Worm (Caenorhabditis elegans): ENCODE data around the gene npr-25.

npr-25 gene

DNA sequence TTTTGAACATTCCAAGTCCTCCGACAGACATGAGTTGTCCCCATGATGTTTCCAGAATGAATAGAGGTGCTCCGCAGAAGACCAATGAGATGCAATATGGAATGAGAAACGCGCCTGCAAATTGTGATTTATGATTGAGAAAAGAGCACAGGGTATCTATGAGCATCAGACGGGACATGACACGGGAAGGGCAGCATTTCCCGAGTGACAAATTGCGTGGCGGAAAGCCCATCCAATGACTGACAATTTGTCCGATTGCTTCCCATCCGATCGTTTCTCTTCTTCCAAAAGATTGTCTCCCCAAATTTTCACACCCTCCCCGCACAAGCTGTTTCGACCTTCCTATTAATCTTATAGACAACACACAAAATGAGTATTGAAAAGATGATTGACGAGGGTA lies 45.0 kb downstream of the npr-25 start:
- TF ChIP-seq dsc-1 (tag; optimal IDR thresholded peaks at IDR 0.05) (peak; percentile 72), rnt-1 (tag; optimal IDR thresholded peaks at IDR 0.05) (peak; percentile 69), hlh-4 (tag; optimal IDR thresholded peaks at IDR 0.05) (no peak), lin-14 (GFP tag; optimal IDR thresholded peaks at IDR 0.05) (peak; percentile 70), nhr-19 (GFP tag; conservative IDR thresholded peaks at IDR 0.05) (peak; percentile 17), lin-13 (GFP tag; optimal IDR thresholded peaks at IDR 0.05) (no peak), nhr-71 (tag; optimal IDR thresholded peaks at IDR 0.05) (peak; percentile 37), snu-23 (GFP tag; optimal IDR thresholded peaks at IDR 0.05) (peak; percentile 16)

DNA sequence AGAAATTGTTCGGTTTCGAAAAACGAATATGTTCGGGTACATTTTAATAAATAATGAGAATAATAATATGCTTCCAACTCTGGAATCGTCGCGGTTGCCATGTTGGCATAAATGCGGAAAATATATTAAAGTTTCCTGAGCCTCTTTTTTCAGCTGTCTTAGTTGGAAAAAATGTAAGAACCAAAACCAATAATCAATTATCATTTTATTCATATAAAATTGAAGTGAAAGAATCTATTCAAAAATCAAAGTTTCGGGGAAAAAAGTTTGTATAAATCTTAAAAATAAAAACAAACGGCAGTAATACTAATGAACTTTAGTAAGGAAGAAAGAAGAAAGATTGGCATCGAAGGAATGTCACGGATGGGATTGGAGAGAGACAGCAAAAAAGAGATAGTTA lies 47.9 kb downstream of the npr-25 start, which contains the start of gene srh-45:
TSS of gene srh-45 (minus strand) at position 101 of the 400 bp plus-strand sequence.
- TF ChIP-seq nhr-71 (tag; optimal IDR thresholded peaks at IDR 0.05) (no peak), C04F5.9 (tag; optimal IDR thresholded peaks at IDR 0.05) (no peak), rnt-1 (tag; optimal IDR thresholded peaks at IDR 0.05) (no peak), ceh-63 (GFP tag; optimal IDR thresholded peaks at IDR 0.05) (no peak), pag-3 (tag; optimal IDR thresholded peaks at IDR 0.05; ENCODE audit: borderline replicate concordance, insufficient read depth) (no peak), snu-23 (GFP tag; optimal IDR thresholded peaks at IDR 0.05) (no peak), efl-1 (optimal IDR thresholded peaks at IDR 0.05) (no peak), efl-1 (GFP tag; optimal IDR thresholded peaks at IDR 0.05 in 1 of 2) (no peak), nhr-76 (tag; optimal IDR thresholded peaks at IDR 0.05) (no peak), swsn-7 (tag; optimal IDR thresholded peaks at IDR 0.05) (no peak), pax-3 (tag; optimal IDR thresholded peaks at IDR 0.05) (no peak), lin-39 (tag; optimal IDR thresholded peaks at IDR 0.05) (no peak), aha-1 (tag; optimal IDR thresholded peaks at IDR 0.05) (no peak), nhr-28 (tag; optimal IDR thresholded peaks at IDR 0.05) (no peak), sup-37 (GFP tag; optimal IDR thresholded peaks at IDR 0.05) (no peak), efl-3 (GFP tag; optimal IDR thresholded peaks at IDR 0.05) (no peak), hlh-4 (tag; optimal IDR thresholded peaks at IDR 0.05) (no peak), sox-4 (tag; optimal IDR thresholded peaks at IDR 0.05) (no peak), alr-1 (tag; optimal IDR thresholded peaks at IDR 0.05; ENCODE audit: borderline replicate concordance) (no peak), egl-27 (tag; optimal IDR thresholded peaks at IDR 0.05) (no peak)

DNA sequence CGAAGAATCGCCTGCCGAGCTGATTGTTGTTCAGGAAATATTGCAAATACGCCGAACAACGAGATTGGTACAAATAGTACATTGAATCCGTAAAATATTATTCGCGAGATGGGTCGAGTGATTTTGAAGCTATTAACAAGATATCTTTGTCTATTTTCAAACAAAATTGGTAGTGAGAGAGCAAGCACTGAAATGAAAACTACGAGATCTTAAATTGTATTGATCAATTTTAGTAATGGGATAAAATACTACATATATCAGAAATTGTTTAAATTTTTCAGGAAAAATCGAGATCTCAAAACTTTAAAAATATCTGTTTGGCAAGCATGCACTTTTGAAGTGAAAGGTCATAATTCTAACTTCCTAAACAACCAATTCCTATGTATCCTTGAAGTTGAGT lies 48.6 kb downstream of the npr-25 start:
- TF ChIP-seq lin-35 (GFP tag; optimal IDR thresholded peaks at IDR 0.05) (no peak), snpc-4 (tag; optimal IDR thresholded peaks at IDR 0.05) (no peak), ceh-82 (tag; optimal IDR thresholded peaks at IDR 0.05) (no peak), F16B12.6 (tag; optimal IDR thresholded peaks at IDR 0.05) (no peak), unc-130 (tag; optimal IDR thresholded peaks at IDR 0.05) (no peak), dsc-1 (tag; optimal IDR thresholded peaks at IDR 0.05) (no peak), zip-4 (GFP tag; optimal IDR thresholded peaks at IDR 0.05) (no peak), pag-3 (tag; optimal IDR thresholded peaks at IDR 0.05; ENCODE audit: borderline replicate concordance, insufficient read depth) (no peak), xbp-1 (tag; optimal IDR thresholded peaks at IDR 0.05) (no peak), sup-37 (GFP tag; optimal IDR thresholded peaks at IDR 0.05) (no peak), blmp-1 (tag; optimal IDR thresholded peaks at IDR 0.05) (no peak), fos-1 (tag; optimal IDR thresholded peaks at IDR 0.05) (no peak), pqm-1 (tag; optimal IDR thresholded peaks at IDR 0.05) (no peak)

DNA sequence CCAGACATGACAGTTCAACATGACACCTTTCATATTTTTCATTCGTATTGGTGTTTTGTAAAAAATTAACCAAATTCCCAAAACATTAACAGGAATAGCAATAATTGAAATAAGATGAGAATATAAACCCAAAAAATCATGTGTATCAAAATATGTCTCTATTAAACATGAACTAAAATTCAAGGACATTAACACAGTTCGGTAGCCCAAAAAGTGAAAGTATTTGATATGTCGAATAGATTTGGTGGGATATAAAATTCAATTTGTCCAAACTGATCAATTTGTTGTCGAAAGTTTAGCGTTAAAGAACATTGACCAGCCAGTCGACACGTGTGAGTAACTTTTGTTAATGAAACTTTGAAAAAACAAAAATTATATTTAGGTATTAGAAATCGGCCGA lies 50.1 kb downstream of the npr-25 start, which contains the start of gene srh-46:
TSS of gene srh-46 (minus strand) at position 189 of the 400 bp plus-strand sequence.
- TF ChIP-seq blmp-1 (tag; optimal IDR thresholded peaks at IDR 0.05) (peak; percentile 89), fkh-8 (tag; optimal IDR thresholded peaks at IDR 0.05) (no peak)

DNA sequence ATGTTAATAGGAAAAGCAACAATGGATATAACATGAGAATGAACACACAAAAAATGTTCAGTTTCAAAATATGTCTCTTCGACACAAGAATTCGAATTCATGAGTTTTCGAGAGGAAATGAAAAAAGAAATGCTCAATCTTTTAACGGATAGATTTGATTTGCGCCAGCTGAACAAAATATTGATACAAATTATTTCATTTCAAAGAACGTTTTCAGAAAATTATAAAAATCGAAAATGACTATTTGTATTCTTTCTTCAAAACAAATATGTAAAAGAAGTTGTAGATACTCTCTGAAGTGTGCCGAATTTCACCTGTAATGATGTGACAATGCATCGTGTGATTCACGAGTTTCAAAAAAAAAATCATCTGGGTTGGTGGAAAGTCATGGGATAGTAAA lies 52.3 kb downstream of the npr-25 start, which contains the start of gene srh-47:
TSS of gene srh-47 (minus strand) at position 101 of the 400 bp plus-strand sequence.
- TF ChIP-seq elt-3 (tag; optimal IDR thresholded peaks at IDR 0.05) (no peak), egl-27 (tag; optimal IDR thresholded peaks at IDR 0.05) (no peak), dsc-1 (tag; optimal IDR thresholded peaks at IDR 0.05) (no peak), ces-1 (GFP tag; optimal IDR thresholded peaks at IDR 0.05) (no peak), grh-1 (GFP tag; IDR thresholded peaks at IDR 0.05) (no peak), lin-14 (GFP tag; optimal IDR thresholded peaks at IDR 0.05) (no peak), zag-1 (tag; optimal IDR thresholded peaks at IDR 0.05) (no peak), ama-1 (optimal IDR thresholded peaks at IDR 0.05) (no peak), nhr-47 (tag; optimal IDR thresholded peaks at IDR 0.05) (no peak), nhr-237 (tag; optimal IDR thresholded peaks at IDR 0.05) (no peak)

All from whole organism, L1 larva.